Worm (Caenorhabditis elegans): ENCODE measurements around the gene R04D3.4.

DNA sequence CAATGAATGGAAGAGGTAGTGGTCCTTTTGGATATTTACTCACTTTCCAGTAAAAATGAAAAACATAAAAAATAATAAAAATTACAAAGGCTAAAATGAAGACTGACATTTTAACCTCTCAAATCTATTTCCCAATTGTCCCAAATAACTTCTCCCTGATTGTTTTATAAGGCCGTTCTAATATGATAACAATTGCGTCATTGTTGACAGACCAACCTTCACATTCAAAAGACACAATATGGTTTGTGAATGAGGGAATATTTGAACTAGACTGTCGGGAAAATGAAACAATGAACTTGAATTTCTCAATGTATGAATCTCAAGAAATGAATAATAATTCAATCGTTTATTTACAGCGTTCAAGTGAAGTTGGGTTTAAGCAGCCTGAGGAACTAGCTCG lies 21.4 kb downstream of the R04D3.4 start, which contains the start of gene cyp-14A1:
- TF ChIP-seq flt-1 (GFP tag; IDR thresholded peaks at IDR 0.05) (no peak), ztf-29 (GFP tag; IDR thresholded peaks at IDR 0.05) (no peak)

All from whole organism, midembryonic.